Fruit fly (Drosophila melanogaster) whole organism, embryonic: ENCODE results near the gene eIF3d1.
A peak's percentile ranks its signal among the peaks of the same experiment; 100 is the strongest.

Experiments
- CG10147 ChIP-seq: fragments of 200-800 bp; sonication (Bioruptor generic); optimal IDR thresholded peaks from 2 replicates; lab custom pipeline; 2019; ENCODE audit warnings: missing biosample characterization, mild to moderate bottlenecking, missing genetic modification characterization, moderate library complexity
- CG10209 ChIP-seq: fragments of 200-800 bp; sonication (Bioruptor generic); optimal IDR thresholded peaks from 3 replicates; lab custom pipeline; 2017; ENCODE audit warnings: missing biosample characterization, mild to moderate bottlenecking, missing genetic modification characterization, missing genetic modification reagents
- CG10274 ChIP-seq: fragments of 200-800 bp; sonication (Bioruptor generic); optimal IDR thresholded peaks from 3 replicates; lab custom pipeline; 2017; ENCODE audit warnings: missing biosample characterization, mild to moderate bottlenecking, missing genetic modification characterization
- CG10321 ChIP-seq: fragments of 200-800 bp; sonication (Bioruptor generic); IDR thresholded peaks from 2 replicates; pipeline ENCODE4 v1.3.6; 2022; ENCODE audit warnings: missing biosample characterization, missing genetic modification characterization
- CG11504 ChIP-seq: fragments of 200-800 bp; sonication (Bioruptor generic); optimal IDR thresholded peaks from 3 replicates; lab custom pipeline; 2019; ENCODE audit warnings: missing biosample characterization, mild to moderate bottlenecking, missing genetic modification characterization, moderate library complexity
- CG12155 ChIP-seq: fragments of 200-800 bp; sonication (Bioruptor generic); optimal IDR thresholded peaks from 3 replicates; lab custom pipeline; 2016; ENCODE audit warnings: missing biosample characterization, missing genetic modification characterization
- CG12236 ChIP-seq: fragments of 200-800 bp; sonication (Bioruptor generic); optimal IDR thresholded peaks from 2 replicates; lab custom pipeline; 2016; ENCODE audit warnings: missing biosample characterization, missing genetic modification characterization
- CG14050 ChIP-seq: fragments of 200-800 bp; sonication (Bioruptor generic); IDR thresholded peaks from 3 replicates; pipeline ENCODE4 v1.3.6; 2022; ENCODE audit warnings: missing biosample characterization, missing genetic modification characterization
- CG14965 ChIP-seq: fragments of 200-800 bp; sonication (Bioruptor generic); optimal IDR thresholded peaks from 2 replicates; lab custom pipeline; 2016; ENCODE audit warnings: missing biosample characterization, missing genetic modification characterization, borderline replicate concordance
- CG15696 ChIP-seq: fragments of 200-800 bp; sonication (Bioruptor generic); optimal IDR thresholded peaks from 2 replicates; lab custom pipeline; 2019; ENCODE audit warnings: missing biosample characterization, mild to moderate bottlenecking, missing genetic modification characterization, moderate library complexity
- CG17829 ChIP-seq: fragments of 200-800 bp; optimal IDR thresholded peaks from 2 replicates; lab custom pipeline; 2019; ENCODE audit warnings: missing biosample characterization, mild to moderate bottlenecking, missing genetic modification characterization, moderate library complexity
- CG18011 ChIP-seq: fragments of 200-800 bp; sonication (Bioruptor generic); optimal IDR thresholded peaks from 2 replicates; lab custom pipeline; 2017; ENCODE audit warnings: missing biosample characterization, missing genetic modification characterization, mild to moderate bottlenecking, moderate library complexity, missing genotype
- CG18262 ChIP-seq: fragments of 200-800 bp; optimal IDR thresholded peaks from 3 replicates; lab custom pipeline; 2019; ENCODE audit warnings: missing biosample characterization, mild to moderate bottlenecking, missing genetic modification characterization, moderate library complexity
- CG18619 ChIP-seq: fragments of 200-800 bp; sonication (Bioruptor generic); optimal IDR thresholded peaks from 3 replicates; lab custom pipeline; 2017; ENCODE audit warnings: missing biosample characterization, mild to moderate bottlenecking, missing genetic modification characterization
- CG31224 ChIP-seq: fragments of 200-800 bp; sonication (Bioruptor generic); IDR thresholded peaks from 2 replicates; pipeline ENCODE4 v1.3.6; 2022; ENCODE audit warnings: missing biosample characterization, missing genetic modification characterization
- CG31388 ChIP-seq: fragments of 200-800 bp; sonication (Bioruptor generic); optimal IDR thresholded peaks from 2 replicates; lab custom pipeline; 2016; ENCODE audit warnings: missing biosample characterization, missing genetic modification characterization
- CG32767 ChIP-seq: fragments of 200-800 bp; sonication (Bioruptor generic); IDR thresholded peaks from 2 replicates; pipeline ENCODE4 v1.3.6; 2022; ENCODE audit warnings: missing biosample characterization, missing genetic modification characterization
- CG3838 ChIP-seq: fragments of 200-800 bp; sonication (Bioruptor generic); optimal IDR thresholded peaks from 3 replicates; lab custom pipeline; 2016; ENCODE audit warnings: missing biosample characterization, missing genetic modification characterization
- CG4404 ChIP-seq: fragments of 200-800 bp; sonication (Bioruptor generic); IDR thresholded peaks from 2 replicates; pipeline ENCODE4 v1.3.6; 2022; ENCODE audit warnings: missing biosample characterization, missing genetic modification characterization
- Drgx ChIP-seq: fragments of 200-800 bp; sonication (Bioruptor generic); IDR thresholded peaks from 2 replicates; pipeline ENCODE4 v1.3.6; 2022; ENCODE audit warnings: missing biosample characterization, missing genetic modification characterization
- Fer2 ChIP-seq: fragments of 200-800 bp; sonication (Bioruptor generic); optimal IDR thresholded peaks from 2 replicates; lab custom pipeline; 2018; ENCODE audit warnings: missing biosample characterization, mild to moderate bottlenecking, missing genetic modification characterization, moderate library complexity
- H2.0 ChIP-seq: fragments of 200-800 bp; sonication (Bioruptor generic); IDR thresholded peaks from 2 replicates; pipeline ENCODE4 v1.3.6; 2022; ENCODE audit warnings: missing biosample characterization, missing genetic modification characterization
- HLH3B ChIP-seq: fragments of 200-800 bp; sonication (Bioruptor generic); IDR thresholded peaks from 2 replicates; pipeline ENCODE4 v1.3.6; 2022; ENCODE audit warnings: missing biosample characterization, missing genetic modification characterization
- Jarid2 ChIP-seq: fragments of 200-800 bp; sonication (Bioruptor generic); optimal IDR thresholded peaks from 3 replicates; lab custom pipeline; 2017; ENCODE audit warnings: mild to moderate bottlenecking, missing biosample characterization, missing genetic modification reagents, missing genetic modification characterization
- Lpt ChIP-seq: fragments of >200 bp; optimal IDR thresholded peaks from 2 replicates; lab custom pipeline; 2018; ENCODE audit warnings: missing biosample characterization, missing genetic modification characterization
- Med ChIP-seq: fragments of 200-800 bp; sonication (Bioruptor generic); peaks from one replicate; lab custom pipeline; 2016; ENCODE audit warnings: missing biosample characterization, missing genetic modification characterization, mild to moderate bottlenecking, inconsistent platforms, moderate library complexity
- NFAT ChIP-seq: fragments of 200-800 bp; sonication (Bioruptor generic); IDR thresholded peaks from 2 replicates; pipeline ENCODE4 v1.3.6; 2022; ENCODE audit warnings: missing biosample characterization, missing genetic modification characterization
- Ptx1 ChIP-seq: fragments of 200-800 bp; sonication (Bioruptor generic); IDR thresholded peaks from 2 replicates; pipeline ENCODE4 v1.3.6; 2022; ENCODE audit warnings: missing biosample characterization, missing genetic modification characterization
- Scr ChIP-seq: fragments of 200-800 bp; sonication (Bioruptor generic); IDR thresholded peaks from 2 replicates; pipeline ENCODE4 v1.3.6; 2022; ENCODE audit warnings: missing biosample characterization, missing genetic modification characterization; ENCODE audit not compliant: partially characterized antibody
- Side ChIP-seq: fragments of 200-800 bp; sonication (Bioruptor generic); optimal IDR thresholded peaks from 2 replicates; lab custom pipeline; 2016; ENCODE audit warnings: missing biosample characterization, missing genetic modification characterization
- Tbp ChIP-seq: fragments of >200 bp; optimal IDR thresholded peaks from 2 replicates; lab custom pipeline; 2018; ENCODE audit warnings: missing biosample characterization, missing genetic modification characterization
- Xrp1 ChIP-seq: fragments of 200-800 bp; sonication (Bioruptor generic); IDR thresholded peaks from 2 replicates; pipeline ENCODE4 v1.3.6; 2022; ENCODE audit warnings: missing biosample characterization, missing genetic modification characterization
- ac ChIP-seq: fragments of 200-800 bp; sonication (Bioruptor generic); optimal IDR thresholded peaks from 3 replicates; lab custom pipeline; 2017; ENCODE audit warnings: missing biosample characterization, mild to moderate bottlenecking, missing genetic modification characterization
- ase ChIP-seq: fragments of 200-800 bp; sonication (Bioruptor generic); IDR thresholded peaks from 3 replicates; pipeline ENCODE4 v1.3.6; 2022; ENCODE audit warnings: missing biosample characterization, missing genetic modification characterization
- bab2 ChIP-seq: fragments of 200-800 bp; sonication (Bioruptor generic); optimal IDR thresholded peaks from 2 replicates; lab custom pipeline; 2016; ENCODE audit warnings: missing biosample characterization, missing genetic modification characterization
- chinmo ChIP-seq: fragments of 200-800 bp; sonication (Bioruptor generic); IDR thresholded peaks from 4 replicates; pipeline ENCODE4 v1.3.6; 2022; ENCODE audit warnings: missing biosample characterization, missing genetic modification characterization; ENCODE audit not compliant: partially characterized antibody
- croc ChIP-seq: fragments of 200-800 bp; sonication (Bioruptor generic); conservative IDR thresholded peaks from 3 replicates; pipeline ENCODE4 v1.3.6; 2022; ENCODE audit warnings: missing biosample characterization, missing genetic modification characterization
- crp ChIP-seq, 2 experiments: fragments of 200-800 bp; sonication (Bioruptor generic); optimal IDR thresholded peaks; 2 replicates in 1 of 2; 3 replicates in 1 of 2; lab custom pipeline; 2017; ENCODE audit warnings: missing biosample characterization in 2 of 2, missing genetic modification characterization in 2 of 2, mild to moderate bottlenecking in 1 of 2, moderate library complexity in 1 of 2
- cwo ChIP-seq: fragments of 200-800 bp; sonication (Bioruptor generic); optimal IDR thresholded peaks from 3 replicates; lab custom pipeline; 2017; ENCODE audit warnings: missing biosample characterization, missing genetic modification characterization, mild to moderate bottlenecking, moderate library complexity, missing genetic modification reagents
- gfzf ChIP-seq: fragments of 200-800 bp; sonication (Bioruptor generic); optimal IDR thresholded peaks from 2 replicates; lab custom pipeline; 2016; ENCODE audit warnings: missing biosample characterization, mild to moderate bottlenecking, missing genetic modification characterization, moderate library complexity
- gro ChIP-seq: fragments of 200-800 bp; sonication (Bioruptor generic); optimal IDR thresholded peaks from 2 replicates; lab custom pipeline; 2016; ENCODE audit warnings: missing biosample characterization, missing genetic modification characterization
- gsb ChIP-seq: fragments of 200-800 bp; sonication (Bioruptor generic); IDR thresholded peaks from 2 replicates; pipeline ENCODE4 v1.3.6; 2022; ENCODE audit warnings: missing biosample characterization, missing genetic modification characterization
- hb ChIP-seq: fragments of 200-800 bp; sonication (Bioruptor generic); IDR thresholded peaks from 3 replicates; pipeline ENCODE4 v1.3.6; 2022; ENCODE audit warnings: missing biosample characterization, missing genetic modification characterization; ENCODE audit not compliant: partially characterized antibody
- nau ChIP-seq: fragments of 200-800 bp; sonication (Bioruptor generic); optimal IDR thresholded peaks from 3 replicates; lab custom pipeline; 2017; ENCODE audit warnings: missing biosample characterization, mild to moderate bottlenecking, missing genetic modification characterization, missing genetic modification reagents
- repo ChIP-seq: fragments of 200-800 bp; sonication (Bioruptor generic); optimal IDR thresholded peaks from 2 replicates; lab custom pipeline; 2016; ENCODE audit warnings: missing biosample characterization, missing genetic modification characterization
- run ChIP-seq: fragments of 200-800 bp; sonication (Bioruptor generic); optimal IDR thresholded peaks from 3 replicates; lab custom pipeline; 2018; ENCODE audit warnings: missing biosample characterization, mild to moderate bottlenecking, missing genetic modification characterization
- scrt ChIP-seq: fragments of 200-800 bp; sonication (Bioruptor generic); optimal IDR thresholded peaks from 2 replicates; lab custom pipeline; 2018; ENCODE audit warnings: missing biosample characterization, mild to moderate bottlenecking, missing genetic modification characterization, moderate library complexity
- tin ChIP-seq: fragments of 200-800 bp; sonication (Bioruptor generic); optimal IDR thresholded peaks from 3 replicates; lab custom pipeline; 2016; ENCODE audit warnings: missing biosample characterization, missing genetic modification characterization
- trh ChIP-seq: fragments of 200-800 bp; sonication (Bioruptor generic); optimal IDR thresholded peaks from 2 replicates; lab custom pipeline; 2016; ENCODE audit warnings: missing biosample characterization, missing genetic modification characterization
- tup ChIP-seq: fragments of 200-800 bp; sonication (Bioruptor generic); optimal IDR thresholded peaks from 2 replicates; lab custom pipeline; 2016; ENCODE audit warnings: missing biosample characterization, mild to moderate bottlenecking, missing genetic modification characterization, moderate library complexity

Gene eIF3d1

dm6 chr3R:23725711-23726349, 46.0 kb downstream of the eIF3d1 start (continued):
- TF ChIP-seq Xrp1 (no peak), CG18262 (no peak), CG4404 (GFP tag; lab: Robert Waterston, UW) (no peak), CG31388 (GFP tag; lab: Kevin White, UChicago) (no peak), gro (GFP tag; lab: Kevin White, UChicago) (no peak), bab2 (GFP tag; lab: Kevin White, UChicago) (no peak), Ptx1 (GFP tag; lab: Robert Waterston, UW) (no peak), gsb (no peak), crp (GFP tag; optimal IDR thresholded peaks at IDR 0.05; lab: Kevin White, UChicago) (no peak), CG14965 (no peak), chinmo (GFP tag; lab: Robert Waterston, UW) (0 out of 4 replicates have a peak, but pooled peaks have one; percentile 32), nau (peak; percentile 40), Lpt (GFP tag; lab: Kevin White, UChicago) (no peak), croc (GFP tag; lab: Robert Waterston, UW) (no peak), repo (GFP tag; lab: Kevin White, UChicago) (no peak), Med (GFP tag; lab: Kevin White, UChicago) (peak; percentile 72), Scr (GFP tag; lab: Robert Waterston, UW) (peak; percentile 21; the same call in 1 of the 2 replicates), ase (GFP tag; lab: Robert Waterston, UW) (no peak), trh (GFP tag; lab: Kevin White, UChicago) (no peak), Side (GFP tag; lab: Kevin White, UChicago) (no peak), CG10209 (no peak), CG12155 (GFP tag; lab: Kevin White, UChicago) (no peak), Tbp (GFP tag; lab: Kevin White, UChicago) (no peak), CG10274 (GFP tag; lab: Kevin White, UChicago) (no peak), HLH3B (GFP tag; lab: Robert Waterston, UW) (0 out of 2 replicates have a peak, but pooled peaks have one; percentile 21), CG17829 (tag; lab: Kevin White, UChicago) (no peak), tin (GFP tag; lab: Kevin White, UChicago) (no peak), CG3838 (GFP tag; lab: Kevin White, UChicago) (no peak), CG10147 (GFP tag; lab: Kevin White, UChicago) (no peak), CG18619 (peak; percentile 34), CG14050 (GFP tag; lab: Robert Waterston, UW) (no peak), CG18011 (no peak), tup (GFP tag; lab: Kevin White, UChicago) (no peak), ac (GFP tag; lab: Kevin White, UChicago) (no peak), NFAT (GFP tag; lab: Robert Waterston, UW) (no peak), Fer2 (no peak), run (tag; lab: Kevin White, UChicago) (no peak), CG11504 (tag; lab: Kevin White, UChicago) (no peak), scrt (peak; percentile 19), hb (no peak), Drgx (GFP tag; lab: Robert Waterston, UW) (no peak), gfzf (no peak), Jarid2 (no peak), CG10321 (no peak), cwo (GFP tag; lab: Kevin White, UChicago) (peak; percentile 49), CG12236 (no peak), H2.0 (GFP tag; lab: Robert Waterston, UW) (no peak), CG31224 (GFP tag; lab: Robert Waterston, UW) (peak; percentile 100), CG15696 (no peak), CG32767 (GFP tag; lab: Robert Waterston, UW) (0 out of 2 replicates have a peak, but pooled peaks have one; percentile 14)
